Worm (Caenorhabditis elegans): Measurements from ENCODE around the gene dct-8.

Gene dct-8

DNA sequence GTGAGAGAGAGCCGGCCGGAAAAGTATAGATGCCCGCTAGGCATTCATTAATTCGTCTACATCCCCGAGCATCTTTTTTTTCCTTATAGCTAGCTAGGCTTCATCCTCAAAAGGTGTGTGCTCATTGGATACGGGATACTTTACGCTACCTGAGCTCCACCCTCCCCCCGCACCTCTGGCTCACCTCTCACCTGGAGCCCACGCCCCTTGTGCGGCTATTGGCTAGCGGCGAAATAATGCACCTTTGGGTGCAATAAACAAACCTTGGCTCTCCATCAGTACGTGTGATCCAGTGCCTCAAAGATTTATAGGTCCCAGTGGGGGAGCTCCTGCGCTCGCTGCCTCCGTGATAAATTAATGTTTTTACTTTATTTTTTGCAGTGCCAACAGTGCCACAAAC is 38.7 kb upstream of the dct-8 start:
- peak; percentile 14 for TF ChIP-seq unc-42 (tag; optimal IDR thresholded peaks at IDR 0.05)
- TF ChIP-seq nfya-1 (tag; optimal IDR thresholded peaks at IDR 0.05): peak; percentile 78
- no peak for TF ChIP-seq pag-3 (tag; optimal IDR thresholded peaks at IDR 0.05; ENCODE audit: borderline replicate concordance)
- no peak for TF ChIP-seq Y22D7AL.16 (tag; optimal IDR thresholded peaks at IDR 0.05)

ce11 chrIV:3857999-3858552 is 36.8 kb upstream of the dct-8 start:
- TF ChIP-seq C08G9.2 (tag; optimal IDR thresholded peaks at IDR 0.05): no peak
- no peak for TF ChIP-seq dmd-4 (tag; optimal IDR thresholded peaks at IDR 0.05; ENCODE audit: borderline replicate concordance)
- peak; percentile 9 for TF ChIP-seq ceh-19 (GFP tag; optimal IDR thresholded peaks at IDR 0.05)
- peak; percentile 89 for TF ChIP-seq unc-55 (GFP tag; optimal IDR thresholded peaks at IDR 0.05)
- TF ChIP-seq hlh-13 (GFP tag; optimal IDR thresholded peaks at IDR 0.05): no peak

- TF ChIP-seq dmd-4 (tag; optimal IDR thresholded peaks at IDR 0.05; ENCODE audit: borderline replicate concordance) (no peak), fkh-10 (GFP tag; optimal IDR thresholded peaks at IDR 0.05) (peak; percentile 43), K09A11.1 (tag; optimal IDR thresholded peaks at IDR 0.05; ENCODE audit: insufficient read depth) (no peak), odd-2 (tag; optimal IDR thresholded peaks at IDR 0.05) (no peak), nhr-232 (tag; optimal IDR thresholded peaks at IDR 0.05) (no peak), ceh-14 (tag; optimal IDR thresholded peaks at IDR 0.05) (no peak)
These were observed 35.3 kb upstream of the dct-8 start for ce11 chrIV:3859552-3859951.

- TF ChIP-seq zip-5 (tag; optimal IDR thresholded peaks at IDR 0.05) (no peak), unc-42 (tag; optimal IDR thresholded peaks at IDR 0.05) (peak; percentile 87), ceh-31 (tag; optimal IDR thresholded peaks at IDR 0.05) (peak; percentile 12)
These were observed 34.5 kb upstream of the dct-8 start for ce11 chrIV:3860419-3860818.

ce11 chrIV:3862948-3863347 is 31.9 kb upstream of the dct-8 start:
- TF ChIP-seq ceh-6 (GFP tag; optimal IDR thresholded peaks at IDR 0.05): no peak
- TF ChIP-seq ttx-3 (tag; optimal IDR thresholded peaks at IDR 0.05): no peak
- no peak for TF ChIP-seq ceh-22 (tag; optimal IDR thresholded peaks at IDR 0.05)
- TF ChIP-seq hlh-6 (tag; optimal IDR thresholded peaks at IDR 0.05): no peak
- TF ChIP-seq pax-1 (tag; optimal IDR thresholded peaks at IDR 0.05): no peak
- TF ChIP-seq odd-2 (tag; optimal IDR thresholded peaks at IDR 0.05): no peak
- TF ChIP-seq dmd-4 (tag; optimal IDR thresholded peaks at IDR 0.05; ENCODE audit: borderline replicate concordance): no peak
- TF ChIP-seq fax-1 (tag; optimal IDR thresholded peaks at IDR 0.05): no peak
- TF ChIP-seq mec-3 (tag; optimal IDR thresholded peaks at IDR 0.05; ENCODE audit: borderline replicate concordance): no peak
- no peak for TF ChIP-seq ceh-14 (tag; optimal IDR thresholded peaks at IDR 0.05)
- TF ChIP-seq ceh-31 (tag; optimal IDR thresholded peaks at IDR 0.05): no peak
- no peak for TF ChIP-seq K09A11.1 (tag; optimal IDR thresholded peaks at IDR 0.05; ENCODE audit: insufficient read depth)

- TF ChIP-seq nfya-1 (tag; optimal IDR thresholded peaks at IDR 0.05): no peak
- no peak for TF ChIP-seq ttx-3 (tag; optimal IDR thresholded peaks at IDR 0.05)
- no peak for TF ChIP-seq fkh-6 (tag; optimal IDR thresholded peaks at IDR 0.05)
- TF ChIP-seq ceh-2 (tag; optimal IDR thresholded peaks at IDR 0.05): no peak
- TF ChIP-seq unc-55 (GFP tag; optimal IDR thresholded peaks at IDR 0.05): no peak
- TF ChIP-seq dve-1 (tag; optimal IDR thresholded peaks at IDR 0.05): no peak
- no peak for TF ChIP-seq ceh-31 (tag; optimal IDR thresholded peaks at IDR 0.05)
- TF ChIP-seq F13H6.1 (tag; optimal IDR thresholded peaks at IDR 0.05): no peak
- no peak for TF ChIP-seq ceh-48 (tag; optimal IDR thresholded peaks at IDR 0.05)
- no peak for TF ChIP-seq elt-2 (tag; optimal IDR thresholded peaks at IDR 0.05)
These were observed 29.9 kb upstream of the dct-8 start, which contains the start of gene aat-8 for ce11 chrIV:3864944-3865343. TSS of gene aat-8 (minus strand) at chrIV:3865044.

- no peak for TF ChIP-seq pqm-1 (tag; optimal IDR thresholded peaks at IDR 0.05)
- no peak for TF ChIP-seq K02D7.2 (tag; optimal IDR thresholded peaks at IDR 0.05)
- TF ChIP-seq hlh-13 (GFP tag; optimal IDR thresholded peaks at IDR 0.05): no peak
- no peak for TF ChIP-seq C08G9.2 (tag; optimal IDR thresholded peaks at IDR 0.05)
- no peak for TF ChIP-seq Y22D7AL.16 (tag; optimal IDR thresholded peaks at IDR 0.05)
- no peak for TF ChIP-seq K09A11.1 (tag; optimal IDR thresholded peaks at IDR 0.05; ENCODE audit: insufficient read depth)
- no peak for TF ChIP-seq sox-2 (GFP tag; IDR thresholded peaks at IDR 0.05)
- TF ChIP-seq elt-2 (tag; optimal IDR thresholded peaks at IDR 0.05): no peak
- TF ChIP-seq fax-1 (tag; optimal IDR thresholded peaks at IDR 0.05): no peak
- TF ChIP-seq nfya-1 (tag; optimal IDR thresholded peaks at IDR 0.05): no peak
- TF ChIP-seq fkh-6 (tag; optimal IDR thresholded peaks at IDR 0.05): no peak
- no peak for TF ChIP-seq che-1 (tag; optimal IDR thresholded peaks at IDR 0.05)
- no peak for TF ChIP-seq ceh-22 (tag; optimal IDR thresholded peaks at IDR 0.05)
These were observed 28.9 kb upstream of the dct-8 start for ce11 chrIV:3866018-3866417.
